Fruit fly (Drosophila melanogaster): Measurements from ENCODE around the gene Ugt37B1.

Ugt37B1 gene

dm6 chr2L:6201469-6201868, 23.4 kb upstream of the Ugt37B1 start:
- TF ChIP-seq usp (GFP tag; optimal IDR thresholded peaks at IDR 0.05), result no peak
- TF ChIP-seq EcR (GFP tag; optimal IDR thresholded peaks at IDR 0.05), result no peak
- no peak for TF ChIP-seq psq (optimal IDR thresholded peaks at IDR 0.05)
- TF ChIP-seq CG8478 (optimal IDR thresholded peaks at IDR 0.05), result no peak
- TF ChIP-seq Dll (optimal IDR thresholded peaks at IDR 0.05), result no peak
- no peak for TF ChIP-seq pan (optimal IDR thresholded peaks at IDR 0.05)

DNA sequence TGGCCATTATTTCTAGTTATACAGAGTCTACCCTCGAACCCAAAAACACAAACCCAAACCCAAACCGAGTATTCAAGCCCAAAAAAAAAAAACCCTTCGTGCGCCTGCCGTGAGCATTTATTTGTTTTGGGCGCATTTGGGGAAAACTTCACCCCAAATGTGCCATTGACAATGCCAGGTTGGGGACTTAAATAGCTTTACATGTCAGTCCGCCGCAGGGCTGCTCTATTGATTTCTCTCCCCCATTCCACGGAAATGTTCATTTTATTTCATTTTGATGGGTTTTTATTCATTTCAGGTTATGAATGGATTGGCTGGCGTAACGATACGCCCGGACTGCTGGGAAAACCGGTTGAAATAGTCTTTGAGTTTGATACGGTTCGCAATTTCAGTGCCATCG, 22.0 kb upstream of the Ugt37B1 start:
- TF ChIP-seq psq (optimal IDR thresholded peaks at IDR 0.05) (no peak), Dll (optimal IDR thresholded peaks at IDR 0.05) (no peak), EcR (GFP tag; optimal IDR thresholded peaks at IDR 0.05) (no peak), CG8478 (optimal IDR thresholded peaks at IDR 0.05) (no peak), pan (optimal IDR thresholded peaks at IDR 0.05) (no peak), usp (GFP tag; optimal IDR thresholded peaks at IDR 0.05) (no peak)

DNA sequence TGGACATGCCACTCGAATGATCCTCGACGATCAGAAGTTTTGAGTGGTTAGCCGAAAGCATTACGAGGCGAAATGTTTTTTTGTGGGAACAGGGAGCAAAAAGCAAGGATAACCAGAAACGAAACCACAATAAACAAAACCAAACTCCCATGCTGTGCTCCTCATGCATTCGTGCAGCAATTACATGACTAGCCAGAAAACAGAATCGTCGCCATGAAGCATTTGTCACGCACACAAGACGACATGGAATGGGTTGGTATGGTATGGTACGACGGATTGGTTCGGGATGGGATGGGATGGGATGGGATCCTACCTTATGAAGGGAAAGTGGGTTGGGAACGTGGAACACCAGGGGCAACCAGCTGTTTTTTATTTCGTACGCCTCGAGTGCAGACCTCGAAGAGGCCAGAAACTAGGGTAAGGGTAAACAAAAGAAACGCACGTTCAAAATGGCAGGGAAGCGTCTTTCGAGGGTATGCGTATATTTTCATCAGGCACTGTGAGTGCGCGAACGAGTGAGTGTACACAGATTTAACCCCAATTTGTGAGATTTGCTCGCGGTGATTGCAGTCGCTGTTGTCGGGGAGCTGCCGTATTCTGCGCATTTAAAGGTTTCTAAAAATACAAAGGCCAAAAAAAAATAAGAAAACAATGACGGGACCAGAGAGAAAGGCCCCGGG, 20.1 kb upstream of the Ugt37B1 start:
- TF ChIP-seq usp (GFP tag; optimal IDR thresholded peaks at IDR 0.05) (no peak), pan (optimal IDR thresholded peaks at IDR 0.05) (no peak), CG8478 (optimal IDR thresholded peaks at IDR 0.05) (no peak), psq (optimal IDR thresholded peaks at IDR 0.05) (no peak)

- TF ChIP-seq EcR (GFP tag; optimal IDR thresholded peaks at IDR 0.05) (no peak), CG8478 (optimal IDR thresholded peaks at IDR 0.05) (no peak), Dll (optimal IDR thresholded peaks at IDR 0.05) (no peak), usp (GFP tag; optimal IDR thresholded peaks at IDR 0.05) (no peak), psq (optimal IDR thresholded peaks at IDR 0.05) (no peak), pan (optimal IDR thresholded peaks at IDR 0.05) (no peak)
These were observed 14.0 kb upstream of the Ugt37B1 start for dm6 chr2L:6210818-6211217.

DNA sequence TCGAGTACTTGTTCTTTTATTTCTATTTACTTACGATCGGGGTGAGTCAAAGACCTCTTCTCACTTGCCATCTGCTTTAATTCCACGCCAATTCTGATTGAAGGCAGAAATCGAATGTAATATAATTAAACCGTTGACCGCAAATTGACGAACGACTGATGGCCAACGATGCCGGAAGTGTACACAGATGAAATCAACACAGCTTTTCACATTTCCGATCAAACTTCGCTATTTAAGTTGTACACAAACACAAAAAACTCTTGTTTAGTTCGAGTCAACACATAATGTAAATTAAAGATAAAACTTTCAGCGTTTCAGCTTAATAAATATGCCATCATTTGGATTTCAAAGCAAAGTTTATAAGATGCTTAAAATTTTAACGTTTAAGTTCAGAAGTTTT, 13.3 kb upstream of the Ugt37B1 start:
- TF ChIP-seq CG8478 (optimal IDR thresholded peaks at IDR 0.05) (no peak), pan (optimal IDR thresholded peaks at IDR 0.05) (no peak), EcR (GFP tag; optimal IDR thresholded peaks at IDR 0.05) (no peak), psq (optimal IDR thresholded peaks at IDR 0.05) (no peak), Dll (optimal IDR thresholded peaks at IDR 0.05) (no peak), usp (GFP tag; optimal IDR thresholded peaks at IDR 0.05) (no peak)

dm6 chr2L:6213505-6213904, 11.3 kb upstream of the Ugt37B1 start:
- TF ChIP-seq CG8478 (optimal IDR thresholded peaks at IDR 0.05) (no peak), usp (GFP tag; optimal IDR thresholded peaks at IDR 0.05) (no peak), psq (optimal IDR thresholded peaks at IDR 0.05) (no peak)

DNA sequence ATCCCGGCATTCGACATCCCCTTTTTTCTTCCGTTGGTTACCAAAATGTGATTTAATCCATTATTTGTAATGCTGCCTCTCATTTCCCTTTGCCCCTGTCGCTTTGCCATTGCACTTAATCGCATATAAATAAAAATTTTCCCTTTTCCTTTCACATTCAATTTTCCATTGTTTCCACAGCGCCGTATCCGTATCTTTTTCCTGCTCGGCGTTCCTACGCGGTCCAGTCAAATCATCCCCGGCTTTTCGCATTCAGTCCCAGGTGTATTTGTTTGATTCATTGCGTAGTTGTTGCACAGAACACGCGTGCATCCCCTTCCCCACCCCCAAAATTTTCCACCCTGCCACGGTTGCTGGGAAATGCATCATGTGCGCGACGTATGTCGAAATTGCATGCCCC, 9.0 kb upstream of the Ugt37B1 start:
- TF ChIP-seq psq (optimal IDR thresholded peaks at IDR 0.05), result no peak

DNA sequence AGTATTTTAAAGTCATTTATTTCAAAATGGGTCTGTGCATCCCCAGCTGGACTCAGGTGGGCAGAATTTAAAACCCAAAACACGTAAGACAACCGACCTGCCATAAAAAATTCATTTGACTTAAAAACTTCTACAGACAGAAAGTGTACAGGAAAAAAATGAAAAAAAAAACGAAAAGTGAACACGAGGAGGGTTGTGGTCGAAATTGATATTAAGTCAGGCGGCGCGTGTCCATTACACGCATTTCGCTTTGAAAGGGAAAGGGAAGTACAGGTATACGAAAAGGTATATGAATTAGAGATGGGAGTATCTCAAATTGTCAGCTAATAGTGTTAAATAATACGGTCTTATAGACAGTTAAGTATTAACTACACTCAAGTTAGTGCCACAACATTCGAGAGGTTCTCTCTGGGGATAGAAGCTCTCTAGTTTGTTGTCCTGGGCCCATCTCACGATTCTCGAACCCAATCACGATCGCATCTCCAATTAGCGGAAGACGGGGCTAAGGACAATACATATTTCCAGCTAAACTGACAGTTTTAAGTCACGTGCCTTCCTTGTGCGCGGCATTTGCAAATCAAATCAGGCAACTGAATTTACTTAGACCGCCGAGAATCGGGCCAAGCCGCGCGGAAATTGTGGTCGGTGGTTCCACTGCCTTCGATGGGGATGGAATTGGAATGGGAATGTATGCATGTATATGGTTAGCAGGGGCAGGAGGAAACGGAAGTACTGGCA, 6.0 kb upstream of the Ugt37B1 start:
- TF ChIP-seq CG8478 (optimal IDR thresholded peaks at IDR 0.05) (no peak), usp (GFP tag; optimal IDR thresholded peaks at IDR 0.05) (no peak), pan (optimal IDR thresholded peaks at IDR 0.05) (no peak), EcR (GFP tag; optimal IDR thresholded peaks at IDR 0.05) (no peak), Dll (optimal IDR thresholded peaks at IDR 0.05) (no peak)

DNA sequence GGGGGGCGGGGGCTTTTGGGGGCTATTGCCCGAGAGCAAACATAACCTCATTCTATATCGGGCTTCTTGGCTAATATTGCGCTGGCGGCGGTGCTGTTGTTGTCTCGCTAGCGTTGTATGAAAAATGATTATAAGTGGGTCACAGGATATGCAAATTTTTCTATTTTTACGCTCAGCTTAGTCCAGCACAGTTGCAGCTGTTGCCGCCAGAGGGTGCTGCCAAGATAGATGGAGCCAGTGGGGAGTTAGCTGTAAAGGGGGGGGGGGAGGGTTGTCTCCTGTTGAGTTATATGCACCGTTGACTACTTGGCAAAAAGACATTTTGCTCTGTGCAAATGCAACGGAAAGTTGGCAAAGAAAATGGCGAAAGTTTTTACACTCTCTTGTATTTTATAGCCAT, 3.9 kb upstream of the Ugt37B1 start:
- TF ChIP-seq CG8478 (optimal IDR thresholded peaks at IDR 0.05) (no peak), Dll (optimal IDR thresholded peaks at IDR 0.05) (no peak), usp (GFP tag; optimal IDR thresholded peaks at IDR 0.05) (no peak), psq (optimal IDR thresholded peaks at IDR 0.05) (no peak), pan (optimal IDR thresholded peaks at IDR 0.05) (no peak), EcR (GFP tag; optimal IDR thresholded peaks at IDR 0.05) (no peak)

DNA sequence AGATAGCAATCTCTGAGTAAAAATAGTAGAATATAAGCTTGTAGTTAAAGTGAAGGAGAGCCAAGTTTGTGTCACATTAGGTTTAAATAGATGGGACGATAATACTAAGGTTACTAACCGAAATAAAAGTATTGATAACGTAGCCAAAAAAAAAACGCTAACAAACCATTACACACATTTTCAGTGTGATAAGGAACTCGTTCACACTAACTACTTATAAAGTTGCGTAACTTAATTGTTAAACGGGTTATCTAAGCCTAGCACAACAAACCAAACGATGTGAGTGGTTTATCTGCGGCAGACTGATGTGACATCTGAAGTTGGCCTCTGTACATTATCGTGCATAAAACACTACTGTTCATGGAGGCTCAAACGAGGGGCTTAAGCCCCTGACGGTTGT, 646 bp upstream of the Ugt37B1 start:
- TF ChIP-seq CG8478 (optimal IDR thresholded peaks at IDR 0.05), result no peak
- no peak for TF ChIP-seq usp (GFP tag; optimal IDR thresholded peaks at IDR 0.05)
- no peak for TF ChIP-seq psq (optimal IDR thresholded peaks at IDR 0.05)
- TF ChIP-seq Dll (optimal IDR thresholded peaks at IDR 0.05), result no peak

- TF ChIP-seq CG8478 (optimal IDR thresholded peaks at IDR 0.05) (no peak), pan (optimal IDR thresholded peaks at IDR 0.05) (no peak), Dll (optimal IDR thresholded peaks at IDR 0.05) (no peak)
These were observed 3.7 kb downstream of the Ugt37B1 start for dm6 chr2L:6228532-6228931.

DNA sequence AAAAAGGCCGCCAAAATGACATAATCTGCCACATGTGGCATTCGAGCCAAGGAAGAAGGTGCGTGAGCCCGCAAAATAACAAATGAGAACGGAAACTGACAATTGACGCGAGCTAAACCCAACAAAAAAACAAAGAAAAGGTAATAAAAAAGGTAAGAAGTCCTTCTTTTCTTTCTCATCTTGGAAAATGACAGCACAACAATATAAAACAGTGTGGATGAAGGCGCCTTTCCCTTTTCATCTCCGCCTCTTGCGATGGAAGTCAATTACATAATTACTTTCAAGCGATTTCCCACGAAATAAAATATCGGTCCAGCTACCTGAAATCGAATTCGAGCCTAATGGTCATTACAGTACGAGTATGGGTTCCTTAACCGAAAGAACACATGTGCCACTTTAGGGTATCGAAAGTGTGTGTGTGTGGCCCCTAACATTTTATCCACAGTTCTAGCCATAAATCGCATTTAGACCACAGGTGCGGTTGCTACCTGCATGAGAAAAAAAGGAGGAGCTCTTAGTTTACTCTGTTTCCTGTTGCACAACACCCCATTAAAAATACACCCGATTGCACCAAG, 4.4 kb downstream of the Ugt37B1 start:
- TF ChIP-seq usp (GFP tag; optimal IDR thresholded peaks at IDR 0.05) (no peak), EcR (GFP tag; optimal IDR thresholded peaks at IDR 0.05) (no peak), CG8478 (optimal IDR thresholded peaks at IDR 0.05) (no peak), psq (optimal IDR thresholded peaks at IDR 0.05) (no peak), pan (optimal IDR thresholded peaks at IDR 0.05) (no peak), Dll (optimal IDR thresholded peaks at IDR 0.05) (no peak)

dm6 chr2L:6236426-6236825, 11.6 kb downstream of the Ugt37B1 start:
- TF ChIP-seq pan (optimal IDR thresholded peaks at IDR 0.05), result no peak
- TF ChIP-seq usp (GFP tag; optimal IDR thresholded peaks at IDR 0.05), result no peak
- no peak for TF ChIP-seq EcR (GFP tag; optimal IDR thresholded peaks at IDR 0.05)
- no peak for TF ChIP-seq CG8478 (optimal IDR thresholded peaks at IDR 0.05)
- TF ChIP-seq psq (optimal IDR thresholded peaks at IDR 0.05), result no peak
- TF ChIP-seq Dll (optimal IDR thresholded peaks at IDR 0.05), result no peak

Data from whole organism.